Fruit fly (Drosophila melanogaster) whole organism, embryonic: ENCODE measurements around the gene CG6788.

ENCODE experiments used
- Adf1 ChIP-seq: fragments of 200-800 bp; sonication (Bioruptor generic); IDR thresholded peaks from 2 replicates; pipeline ENCODE4 v1.3.6; 2022; ENCODE audit warnings: missing biosample characterization, missing genetic modification characterization
- C15 ChIP-seq: fragments of 200-800 bp; sonication (Bioruptor generic); IDR thresholded peaks from 3 replicates; pipeline ENCODE4 v1.3.6; 2022; ENCODE audit warnings: missing biosample characterization, missing genetic modification characterization
- CG1024 ChIP-seq: fragments of 200-800 bp; sonication (Bioruptor generic); IDR thresholded peaks from 2 replicates; pipeline ENCODE4 v1.3.6; 2022; ENCODE audit warnings: missing biosample characterization, missing genetic modification characterization
- CG10431 ChIP-seq: fragments of 200-800 bp; sonication (Bioruptor generic); optimal IDR thresholded peaks from 3 replicates; lab custom pipeline; 2018; ENCODE audit warnings: missing biosample characterization, mild to moderate bottlenecking, missing genetic modification characterization
- CG10462 ChIP-seq: fragments of 200-800 bp; sonication (Bioruptor generic); optimal IDR thresholded peaks from 2 replicates; lab custom pipeline; 2016; ENCODE audit warnings: missing biosample characterization, missing genetic modification characterization
- CG10959 ChIP-seq: fragments of 200-800 bp; sonication (Bioruptor generic); IDR thresholded peaks from 2 replicates; pipeline ENCODE4 v1.3.6; 2022; ENCODE audit warnings: missing biosample characterization, missing genetic modification characterization
- CG11696 ChIP-seq: fragments of 200-800 bp; sonication (Bioruptor generic); IDR thresholded peaks from 2 replicates; pipeline ENCODE4 v1.3.6; 2022; ENCODE audit warnings: missing biosample characterization, missing genetic modification characterization
- CG12744 ChIP-seq: fragments of 200-800 bp; sonication (Bioruptor generic); optimal IDR thresholded peaks from 2 replicates; lab custom pipeline; 2016; ENCODE audit warnings: missing biosample characterization, missing genetic modification characterization
- CG13424 ChIP-seq: fragments of 200-800 bp; sonication (Bioruptor generic); optimal IDR thresholded peaks from 2 replicates; lab custom pipeline; 2019; ENCODE audit warnings: missing biosample characterization, mild to moderate bottlenecking, missing genetic modification characterization, moderate library complexity
- CG13894 ChIP-seq: fragments of 200-800 bp; sonication (Bioruptor generic); optimal IDR thresholded peaks from 3 replicates; lab custom pipeline; 2018; ENCODE audit warnings: missing biosample characterization, mild to moderate bottlenecking, missing genetic modification characterization, moderate library complexity
- CG17186 ChIP-seq: fragments of 200-800 bp; sonication (Bioruptor generic); optimal IDR thresholded peaks from 3 replicates; lab custom pipeline; 2017; ENCODE audit warnings: missing biosample characterization, missing genetic modification reagents, missing genetic modification characterization
- CG17612 ChIP-seq: fragments of 200-800 bp; sonication (Bioruptor generic); IDR thresholded peaks from 2 replicates; pipeline ENCODE4 v1.3.6; 2022; ENCODE audit warnings: missing biosample characterization, missing genetic modification characterization
- CG17802 ChIP-seq: fragments of 200-800 bp; sonication (Bioruptor generic); optimal IDR thresholded peaks from 2 replicates; lab custom pipeline; 2018; ENCODE audit warnings: missing biosample characterization, mild to moderate bottlenecking, missing genetic modification characterization, moderate library complexity
- CG18764 ChIP-seq: fragments of 200-800 bp; sonication (Bioruptor generic); optimal IDR thresholded peaks from 3 replicates; lab custom pipeline; 2016; ENCODE audit warnings: missing biosample characterization, missing genetic modification characterization
- CG34224 ChIP-seq: fragments of 200-800 bp; sonication (Bioruptor generic); IDR thresholded peaks from 3 replicates; pipeline ENCODE4 v1.3.6; 2022; ENCODE audit warnings: missing biosample characterization, missing genetic modification characterization; ENCODE audit not compliant: partially characterized antibody
- CG4282 ChIP-seq: fragments of 200-800 bp; sonication (Bioruptor generic); optimal IDR thresholded peaks from 2 replicates; lab custom pipeline; 2016; ENCODE audit warnings: missing biosample characterization, missing genetic modification characterization
- CG43689 ChIP-seq: fragments of 200-800 bp; sonication (Bioruptor generic); IDR thresholded peaks from 2 replicates; pipeline ENCODE4 v1.3.6; 2022; ENCODE audit warnings: missing biosample characterization, missing genetic modification characterization
- CG4404 ChIP-seq: fragments of 200-800 bp; sonication (Bioruptor generic); IDR thresholded peaks from 2 replicates; pipeline ENCODE4 v1.3.6; 2022; ENCODE audit warnings: missing biosample characterization, missing genetic modification characterization
- CG5180 ChIP-seq: fragments of 200-800 bp; sonication (Bioruptor generic); optimal IDR thresholded peaks from 3 replicates; lab custom pipeline; 2017; ENCODE audit warnings: missing biosample characterization, missing genetic modification characterization, mild to moderate bottlenecking, moderate library complexity, missing genetic modification reagents
- CG6254 ChIP-seq: fragments of 200-800 bp; sonication (Bioruptor generic); optimal IDR thresholded peaks from 3 replicates; lab custom pipeline; 2017; ENCODE audit warnings: mild to moderate bottlenecking, missing biosample characterization, missing genetic modification reagents, missing genetic modification characterization
- CG6854 ChIP-seq: fragments of 200-800 bp; sonication (Bioruptor generic); optimal IDR thresholded peaks from 3 replicates; lab custom pipeline; 2017; ENCODE audit warnings: missing biosample characterization, mild to moderate bottlenecking, missing genetic modification characterization
- CG7839 ChIP-seq: fragments of 200-800 bp; sonication (Bioruptor generic); optimal IDR thresholded peaks from 3 replicates; lab custom pipeline; 2018; ENCODE audit warnings: missing biosample characterization, mild to moderate bottlenecking, missing genetic modification characterization, moderate library complexity
- CG7963 ChIP-seq: fragments of 200-800 bp; sonication (Bioruptor generic); IDR thresholded peaks from 3 replicates; pipeline ENCODE4 v1.3.6; 2022; ENCODE audit warnings: missing biosample characterization, missing genetic modification characterization; ENCODE audit not compliant: partially characterized antibody
- CG8281 ChIP-seq: fragments of 200-800 bp; sonication (Bioruptor generic); optimal IDR thresholded peaks from 2 replicates; lab custom pipeline; 2018; ENCODE audit warnings: missing biosample characterization, mild to moderate bottlenecking, missing genetic modification characterization, moderate library complexity
- CG8765 ChIP-seq: fragments of 200-800 bp; sonication (Bioruptor generic); IDR thresholded peaks from 2 replicates; pipeline ENCODE4 v1.3.6; 2022; ENCODE audit warnings: missing biosample characterization, missing genetic modification characterization
- CG9817 ChIP-seq: fragments of 200-800 bp; sonication (Bioruptor generic); optimal IDR thresholded peaks from 2 replicates; lab custom pipeline; 2018; ENCODE audit warnings: missing biosample characterization, mild to moderate bottlenecking, missing genetic modification characterization, moderate library complexity
- Camta ChIP-seq: fragments of 200-800 bp; sonication (Bioruptor generic); optimal IDR thresholded peaks from 2 replicates; lab custom pipeline; 2016; ENCODE audit warnings: missing biosample characterization, missing genetic modification characterization
- D19A ChIP-seq: fragments of 200-800 bp; optimal IDR thresholded peaks from 3 replicates; lab custom pipeline; 2019; ENCODE audit warnings: missing biosample characterization, mild to moderate bottlenecking, missing genetic modification characterization, moderate library complexity
- Dad ChIP-seq: fragments of 200-800 bp; sonication (Bioruptor generic); optimal IDR thresholded peaks from 3 replicates; lab custom pipeline; 2016; ENCODE audit warnings: missing biosample characterization, missing genetic modification characterization
- Dbx ChIP-seq: fragments of 200-800 bp; sonication (Bioruptor generic); IDR thresholded peaks from 3 replicates; pipeline ENCODE4 v1.3.6; 2022; ENCODE audit warnings: missing biosample characterization, missing genetic modification characterization
- Dref ChIP-seq: fragments of 200-800 bp; sonication (Bioruptor generic); IDR thresholded peaks from 2 replicates; pipeline ENCODE4 v1.3.6; 2022; ENCODE audit warnings: missing biosample characterization, missing genetic modification characterization
- GATAe ChIP-seq: fragments of 200-800 bp; sonication (Bioruptor generic); conservative IDR thresholded peaks from 2 replicates; pipeline ENCODE4 v1.3.6; 2022; ENCODE audit warnings: missing biosample characterization, missing genetic modification characterization
- Lpt ChIP-seq: fragments of >200 bp; optimal IDR thresholded peaks from 2 replicates; lab custom pipeline; 2018; ENCODE audit warnings: missing biosample characterization, missing genetic modification characterization
- PHDP ChIP-seq: fragments of 200-800 bp; sonication (Bioruptor generic); optimal IDR thresholded peaks from 3 replicates; lab custom pipeline; 2018; ENCODE audit warnings: missing biosample characterization, mild to moderate bottlenecking, missing genetic modification characterization, moderate library complexity
- Sox102F ChIP-seq: fragments of 200-800 bp; sonication (Bioruptor generic); optimal IDR thresholded peaks from 2 replicates; lab custom pipeline; 2018; ENCODE audit warnings: missing biosample characterization, mild to moderate bottlenecking, missing genetic modification characterization, moderate library complexity
- Sry-β ChIP-seq: fragments of 200-800 bp; sonication (Bioruptor generic); optimal IDR thresholded peaks from 2 replicates; lab custom pipeline; 2018; ENCODE audit warnings: missing biosample characterization, mild to moderate bottlenecking, missing genetic modification characterization, moderate library complexity
- Taf1 ChIP-seq: fragments of 200-800 bp; sonication (Bioruptor generic); IDR thresholded peaks from 2 replicates; pipeline ENCODE4 v1.3.6; 2022; ENCODE audit warnings: missing biosample characterization, missing genetic modification characterization
- chif ChIP-seq, 2 experiments: fragments of 200-800 bp; sonication (Bioruptor generic); optimal IDR thresholded peaks; 3 replicates each; lab custom pipeline; 2016; ENCODE audit warnings: missing biosample characterization in 2 of 2, missing genetic modification characterization in 2 of 2
- crol ChIP-seq: fragments of 200-800 bp; sonication (Bioruptor generic); IDR thresholded peaks from 2 replicates; pipeline ENCODE4 v1.3.6; 2022; ENCODE audit warnings: missing biosample characterization, missing genetic modification characterization
- en ChIP-seq: fragments of 200-800 bp; sonication (Bioruptor generic); optimal IDR thresholded peaks from 2 replicates; lab custom pipeline; 2016; ENCODE audit warnings: missing biosample characterization, missing genetic modification characterization
- eve ChIP-seq, 2 experiments: fragments of >200 bp; optimal IDR thresholded peaks; 2 replicates each; lab custom pipeline; 2017; ENCODE audit warnings: missing biosample characterization in 2 of 2, missing genetic modification characterization in 2 of 2
- fd96Cb ChIP-seq: fragments of 200-800 bp; sonication (Bioruptor generic); optimal IDR thresholded peaks from 2 replicates; lab custom pipeline; 2018; ENCODE audit warnings: missing biosample characterization, mild to moderate bottlenecking, missing genetic modification characterization, moderate library complexity
- ham ChIP-seq: fragments of 200-800 bp; sonication (Bioruptor generic); IDR thresholded peaks from 2 replicates; pipeline ENCODE4 v1.3.6; 2022; ENCODE audit warnings: missing biosample characterization, missing genetic modification characterization
- oc ChIP-seq: fragments of 200-800 bp; sonication (Bioruptor generic); optimal IDR thresholded peaks from 2 replicates; lab custom pipeline; 2018; ENCODE audit warnings: missing biosample characterization, mild to moderate bottlenecking, missing genetic modification characterization, moderate library complexity
- pan ChIP-seq, 4 experiments: fragments of >200 bp in 3 of 4; fragments of 200-800 bp in 1 of 4; sonication (Bioruptor generic) in 1 of 4; optimal IDR thresholded peaks in 3 of 4; IDR thresholded peaks in 1 of 4; 2 replicates each; pipeline versions ENCODE4 v1.3.6 to Lab custom; 2017 to 2022; ENCODE audit warnings: missing biosample characterization in 2 of 4, missing genetic modification characterization in 2 of 4, mixed read lengths in 1 of 4
- sna ChIP-seq: fragments of 200-800 bp; sonication (Bioruptor generic); IDR thresholded peaks from 2 replicates; pipeline ENCODE4 v1.3.6; 2022; ENCODE audit warnings: missing biosample characterization, missing genetic modification characterization; ENCODE audit not compliant: partially characterized antibody
- sob ChIP-seq: fragments of 200-800 bp; sonication (Bioruptor generic); IDR thresholded peaks from 2 replicates; pipeline ENCODE4 v1.3.6; 2022; ENCODE audit warnings: missing biosample characterization, missing genetic modification characterization
- toy ChIP-seq: fragments of 200-800 bp; sonication (Bioruptor generic); IDR thresholded peaks from 2 replicates; pipeline ENCODE4 v1.3.6; 2022; ENCODE audit warnings: missing biosample characterization, missing genetic modification characterization
- yki ChIP-seq: fragments of >200 bp; optimal IDR thresholded peaks from 3 replicates; lab custom pipeline; 2018
- zfh2 ChIP-seq: fragments of 200-800 bp; sonication (Bioruptor generic); optimal IDR thresholded peaks from 2 replicates; lab custom pipeline; 2016; ENCODE audit warnings: missing biosample characterization, missing genetic modification characterization

Gene CG6788

dm6 chrX:17856458-17857277 lies 31.3 kb upstream of the CG6788 start, which contains the start of gene Srx (continued):
- TF ChIP-seq CG43689, result no peak
- no peak for TF ChIP-seq en
- no peak for TF ChIP-seq yki (lab: Kevin White, UChicago)
- TF ChIP-seq Lpt (GFP tag; lab: Kevin White, UChicago), result no peak
- TF ChIP-seq toy (GFP tag; lab: Robert Waterston, UW), result no peak
- TF ChIP-seq zfh2 (GFP tag; lab: Kevin White, UChicago), result peak; percentile 12
- TF ChIP-seq CG34224 (GFP tag; lab: Robert Waterston, UW), result no peak
- peak; percentile 44 for TF ChIP-seq CG13424
- no peak for TF ChIP-seq CG4282 (GFP tag; lab: Kevin White, UChicago)
- no peak for TF ChIP-seq CG12744
- TF ChIP-seq CG7839 (tag; lab: Kevin White, UChicago), result peak; percentile 24
- TF ChIP-seq CG10462 (GFP tag; lab: Kevin White, UChicago), result no peak
- no peak for TF ChIP-seq pan (optimal IDR thresholded peaks at IDR 0.05; lab: Kevin White, UChicago)
- no peak for TF ChIP-seq pan (GFP tag; optimal IDR thresholded peaks at IDR 0.05 in 1 of 2, IDR thresholded peaks at IDR 0.05 in 1 of 2)
- no peak for TF ChIP-seq CG11696 (GFP tag; lab: Robert Waterston, UW)
- TF ChIP-seq crol (GFP tag; lab: Robert Waterston, UW), result 0 out of 2 replicates have a peak, but pooled peaks have one; percentile 10
- no peak for TF ChIP-seq Dbx (GFP tag; lab: Robert Waterston, UW)
- no peak for TF ChIP-seq CG4404 (GFP tag; lab: Robert Waterston, UW)
- TF ChIP-seq CG8281 (tag; lab: Kevin White, UChicago), result no peak
- TF ChIP-seq CG18764 (GFP tag; lab: Kevin White, UChicago), result no peak
- TF ChIP-seq CG10431, result no peak
- TF ChIP-seq GATAe (GFP tag; lab: Robert Waterston, UW), result no peak
- no peak for TF ChIP-seq ham (GFP tag; lab: Robert Waterston, UW)
- peak; percentile 35; the same call in 1 of the 2 replicates for TF ChIP-seq Dref (GFP tag; lab: Robert Waterston, UW)
- peak; percentile 1 for TF ChIP-seq CG17186 (GFP tag; lab: Kevin White, UChicago)
- TF ChIP-seq CG1024 (GFP tag; lab: Robert Waterston, UW), result no peak
- TF ChIP-seq CG10959 (GFP tag; lab: Robert Waterston, UW), result no peak
- no peak for TF ChIP-seq Taf1 (GFP tag; lab: Robert Waterston, UW)
- TF ChIP-seq fd96Cb (tag; lab: Kevin White, UChicago), result no peak
- TF ChIP-seq C15 (GFP tag; lab: Robert Waterston, UW), result no peak
- no peak for TF ChIP-seq eve (GFP tag; optimal IDR thresholded peaks at IDR 0.05; lab: Kevin White, UChicago)
- no peak for TF ChIP-seq Adf1 (GFP tag; lab: Robert Waterston, UW)
- no peak for TF ChIP-seq CG5180 (GFP tag; lab: Kevin White, UChicago)
- no peak for TF ChIP-seq CG17612 (GFP tag; lab: Robert Waterston, UW)
- no peak for TF ChIP-seq Camta
- no peak for TF ChIP-seq CG7963 (GFP tag; lab: Robert Waterston, UW)
- no peak for TF ChIP-seq CG6854 (GFP tag; lab: Kevin White, UChicago)
- TF ChIP-seq CG13894 (tag; lab: Kevin White, UChicago), result no peak
- TF ChIP-seq PHDP, result no peak
- no peak for TF ChIP-seq sob
- TF ChIP-seq oc (tag; lab: Kevin White, UChicago), result no peak
- TF ChIP-seq Dad (GFP tag; lab: Kevin White, UChicago), result no peak
- TF ChIP-seq CG17802, result no peak
- TF ChIP-seq sna (GFP tag; lab: Robert Waterston, UW), result no peak
- no peak for TF ChIP-seq Sry-β
- TF ChIP-seq CG6254 (GFP tag; lab: Kevin White, UChicago), result no peak
- TF ChIP-seq Sox102F, result no peak
- peak; percentile 54 for TF ChIP-seq CG9817
- no peak for TF ChIP-seq chif (GFP tag; optimal IDR thresholded peaks at IDR 0.05; lab: Kevin White, UChicago)
- no peak for TF ChIP-seq D19A (tag; lab: Kevin White, UChicago)
- no peak for TF ChIP-seq CG8765 (GFP tag; lab: Robert Waterston, UW)
